Fruit fly (Drosophila melanogaster) whole organism, embryonic: ENCODE results near the gene CG13829.

ENCODE experiments used
- Adf1 ChIP-seq: fragments of 200-800 bp; sonication (Bioruptor generic); IDR thresholded peaks from 2 replicates; pipeline ENCODE4 v1.3.6; 2022; ENCODE audit warnings: missing biosample characterization, missing genetic modification characterization
- CG10147 ChIP-seq: fragments of 200-800 bp; sonication (Bioruptor generic); optimal IDR thresholded peaks from 2 replicates; lab custom pipeline; 2019; ENCODE audit warnings: missing biosample characterization, mild to moderate bottlenecking, missing genetic modification characterization, moderate library complexity
- CG11398 ChIP-seq: fragments of 200-800 bp; sonication (Bioruptor generic); optimal IDR thresholded peaks from 2 replicates; lab custom pipeline; 2016; ENCODE audit warnings: missing biosample characterization, missing genetic modification characterization
- CG12104 ChIP-seq: fragments of 200-800 bp; sonication (Bioruptor generic); optimal IDR thresholded peaks from 3 replicates; lab custom pipeline; 2016; ENCODE audit warnings: missing biosample characterization, missing genetic modification characterization
- CG12155 ChIP-seq: fragments of 200-800 bp; sonication (Bioruptor generic); optimal IDR thresholded peaks from 3 replicates; lab custom pipeline; 2016; ENCODE audit warnings: missing biosample characterization, missing genetic modification characterization
- CG13775 ChIP-seq: fragments of 200-800 bp; sonication (Bioruptor generic); optimal IDR thresholded peaks from 3 replicates; lab custom pipeline; 2017; ENCODE audit warnings: missing biosample characterization, mild to moderate bottlenecking, missing genetic modification characterization
- CG16863 ChIP-seq: fragments of 200-800 bp; sonication (Bioruptor generic); optimal IDR thresholded peaks from 3 replicates; lab custom pipeline; 2016; ENCODE audit warnings: missing biosample characterization, missing genetic modification characterization
- CG1792 ChIP-seq: fragments of 200-800 bp; sonication (Bioruptor generic); optimal IDR thresholded peaks from 2 replicates; lab custom pipeline; 2016; ENCODE audit warnings: missing biosample characterization, missing genetic modification characterization
- CG18599 ChIP-seq: fragments of 200-800 bp; sonication (Bioruptor generic); optimal IDR thresholded peaks from 3 replicates; lab custom pipeline; 2017; ENCODE audit warnings: missing biosample characterization, missing genetic modification characterization, mild to moderate bottlenecking, moderate library complexity, missing genetic modification reagents
- CG2889 ChIP-seq: fragments of 200-800 bp; sonication (Bioruptor generic); IDR thresholded peaks from 3 replicates; pipeline ENCODE4 v1.3.6; 2022; ENCODE audit warnings: missing biosample characterization, missing genetic modification characterization
- CG3281 ChIP-seq: fragments of 200-800 bp; sonication (Bioruptor generic); optimal IDR thresholded peaks from 3 replicates; lab custom pipeline; 2017; ENCODE audit warnings: missing biosample characterization, mild to moderate bottlenecking, missing genetic modification characterization
- CG7928 ChIP-seq: fragments of 200-800 bp; sonication (Bioruptor generic); optimal IDR thresholded peaks from 2 replicates; lab custom pipeline; 2017; ENCODE audit warnings: missing biosample characterization, mild to moderate bottlenecking, missing genetic modification characterization
- CG8478 ChIP-seq: fragments of >200 bp; optimal IDR thresholded peaks from 2 replicates; lab custom pipeline; 2018
- CG8944 ChIP-seq: fragments of 200-800 bp; sonication (Bioruptor generic); optimal IDR thresholded peaks from 3 replicates; lab custom pipeline; 2016; ENCODE audit warnings: missing biosample characterization, missing genetic modification characterization
- CG9437 ChIP-seq: fragments of 200-800 bp; sonication (Bioruptor generic); optimal IDR thresholded peaks from 2 replicates; lab custom pipeline; 2018; ENCODE audit warnings: missing biosample characterization, mild to moderate bottlenecking, missing genetic modification characterization
- Camta ChIP-seq: fragments of 200-800 bp; sonication (Bioruptor generic); optimal IDR thresholded peaks from 2 replicates; lab custom pipeline; 2016; ENCODE audit warnings: missing biosample characterization, missing genetic modification characterization
- Dip3 ChIP-seq: fragments of 200-800 bp; sonication (Bioruptor generic); optimal IDR thresholded peaks from 3 replicates; lab custom pipeline; 2016; ENCODE audit warnings: missing biosample characterization, missing genetic modification characterization
- Doc2 ChIP-seq: fragments of 200-800 bp; sonication (Bioruptor generic); IDR thresholded peaks from 2 replicates; pipeline ENCODE4 v1.3.6; 2022; ENCODE audit warnings: missing biosample characterization, missing genetic modification characterization
- E2f2 ChIP-seq: fragments of 200-800 bp; sonication (Bioruptor generic); IDR thresholded peaks from 2 replicates; pipeline ENCODE4 v1.3.6; 2022; ENCODE audit warnings: missing biosample characterization, missing genetic modification characterization
- GATAe ChIP-seq: fragments of 200-800 bp; sonication (Bioruptor generic); conservative IDR thresholded peaks from 2 replicates; pipeline ENCODE4 v1.3.6; 2022; ENCODE audit warnings: missing biosample characterization, missing genetic modification characterization
- HLH54F ChIP-seq: fragments of 200-800 bp; sonication (Bioruptor generic); optimal IDR thresholded peaks from 3 replicates; lab custom pipeline; 2016; ENCODE audit warnings: missing biosample characterization, missing genetic modification characterization
- MTF-1 ChIP-seq: fragments of 200-800 bp; sonication (Bioruptor generic); optimal IDR thresholded peaks from 2 replicates; lab custom pipeline; 2018; ENCODE audit warnings: missing biosample characterization, mild to moderate bottlenecking, missing genetic modification characterization, borderline replicate concordance
- Med ChIP-seq: fragments of 200-800 bp; sonication (Bioruptor generic); peaks from one replicate; lab custom pipeline; 2016; ENCODE audit warnings: missing biosample characterization, missing genetic modification characterization, mild to moderate bottlenecking, inconsistent platforms, moderate library complexity
- Meics ChIP-seq: fragments of 200-800 bp; sonication (Bioruptor generic); optimal IDR thresholded peaks from 2 replicates; lab custom pipeline; 2017; ENCODE audit warnings: missing biosample characterization, mild to moderate bottlenecking, missing genetic modification characterization
- PHDP ChIP-seq: fragments of 200-800 bp; sonication (Bioruptor generic); optimal IDR thresholded peaks from 3 replicates; lab custom pipeline; 2018; ENCODE audit warnings: missing biosample characterization, mild to moderate bottlenecking, missing genetic modification characterization, moderate library complexity
- Side ChIP-seq: fragments of 200-800 bp; sonication (Bioruptor generic); optimal IDR thresholded peaks from 2 replicates; lab custom pipeline; 2016; ENCODE audit warnings: missing biosample characterization, missing genetic modification characterization
- Sox100B ChIP-seq: fragments of 200-800 bp; sonication (Bioruptor generic); optimal IDR thresholded peaks from 3 replicates; lab custom pipeline; 2018; ENCODE audit warnings: missing biosample characterization, mild to moderate bottlenecking, missing genetic modification characterization
- Sry-β ChIP-seq: fragments of 200-800 bp; sonication (Bioruptor generic); optimal IDR thresholded peaks from 2 replicates; lab custom pipeline; 2018; ENCODE audit warnings: missing biosample characterization, mild to moderate bottlenecking, missing genetic modification characterization, moderate library complexity
- YL-1 ChIP-seq: fragments of 200-800 bp; sonication (Bioruptor generic); optimal IDR thresholded peaks from 3 replicates; lab custom pipeline; 2017; ENCODE audit warnings: missing biosample characterization, mild to moderate bottlenecking, missing genetic modification characterization
- bcd ChIP-seq: fragments of 200-800 bp; sonication (Bioruptor generic); optimal IDR thresholded peaks from 2 replicates; lab custom pipeline; 2017; ENCODE audit warnings: missing biosample characterization, mild to moderate bottlenecking, missing genetic modification characterization
- cad ChIP-seq: fragments of >200 bp; optimal IDR thresholded peaks from 2 replicates; lab custom pipeline; 2017; ENCODE audit warnings: missing biosample characterization, missing genetic modification characterization
- da ChIP-seq: fragments of 200-800 bp; sonication (Bioruptor generic); optimal IDR thresholded peaks from 2 replicates; lab custom pipeline; 2016; ENCODE audit warnings: missing biosample characterization, missing genetic modification characterization
- dysf ChIP-seq: fragments of 200-800 bp; sonication (Bioruptor generic); IDR thresholded peaks from 3 replicates; pipeline ENCODE4 v1.3.6; 2022; ENCODE audit warnings: missing biosample characterization, missing genetic modification characterization
- emc ChIP-seq: fragments of 200-800 bp; sonication (Bioruptor generic); optimal IDR thresholded peaks from 2 replicates; lab custom pipeline; 2016; ENCODE audit warnings: missing biosample characterization, missing genetic modification characterization
- ems ChIP-seq: fragments of 200-800 bp; sonication (Bioruptor generic); optimal IDR thresholded peaks from 3 replicates; lab custom pipeline; 2016; ENCODE audit warnings: missing biosample characterization, missing genetic modification characterization
- fd96Cb ChIP-seq: fragments of 200-800 bp; sonication (Bioruptor generic); optimal IDR thresholded peaks from 2 replicates; lab custom pipeline; 2018; ENCODE audit warnings: missing biosample characterization, mild to moderate bottlenecking, missing genetic modification characterization, moderate library complexity
- gcm2 ChIP-seq: fragments of 200-800 bp; sonication (Bioruptor generic); optimal IDR thresholded peaks from 2 replicates; lab custom pipeline; 2016; ENCODE audit warnings: missing biosample characterization, missing genetic modification characterization
- gro ChIP-seq: fragments of 200-800 bp; sonication (Bioruptor generic); optimal IDR thresholded peaks from 2 replicates; lab custom pipeline; 2016; ENCODE audit warnings: missing biosample characterization, missing genetic modification characterization
- lilli ChIP-seq: fragments of 200-800 bp; sonication (Bioruptor generic); optimal IDR thresholded peaks from 3 replicates; lab custom pipeline; 2016; ENCODE audit warnings: missing biosample characterization, missing genetic modification characterization
- lola ChIP-seq, 3 experiments: fragments of >200 bp in 2 of 3; fragments of 200-800 bp in 1 of 3; sonication (Bioruptor generic) in 1 of 3; optimal IDR thresholded peaks; 2 replicates each; lab custom pipeline; 2017 to 2019; ENCODE audit warnings: missing biosample characterization in 3 of 3, missing genetic modification characterization in 3 of 3, mild to moderate bottlenecking in 1 of 3, moderate library complexity in 1 of 3
- org-1 ChIP-seq: fragments of 200-800 bp; sonication (Bioruptor generic); optimal IDR thresholded peaks from 2 replicates; lab custom pipeline; 2017; ENCODE audit warnings: missing biosample characterization, missing genetic modification characterization
- phol ChIP-seq: fragments of 200-800 bp; sonication (Bioruptor generic); optimal IDR thresholded peaks from 3 replicates; lab custom pipeline; 2018; ENCODE audit warnings: missing biosample characterization, mild to moderate bottlenecking, missing genetic modification characterization, moderate library complexity
- pita ChIP-seq: fragments of 200-800 bp; sonication (Bioruptor generic); optimal IDR thresholded peaks from 2 replicates; lab custom pipeline; 2017; ENCODE audit warnings: missing biosample characterization, mild to moderate bottlenecking, missing genetic modification characterization
- psq ChIP-seq: fragments of 200-800 bp; sonication (Bioruptor generic); optimal IDR thresholded peaks from 2 replicates; lab custom pipeline; 2017; ENCODE audit warnings: missing biosample characterization, missing genetic modification characterization
- pum ChIP-seq: fragments of 200-800 bp; sonication (Bioruptor generic); optimal IDR thresholded peaks from 2 replicates; lab custom pipeline; 2016; ENCODE audit warnings: missing biosample characterization, missing genetic modification characterization
- salm ChIP-seq: fragments of 200-800 bp; sonication (Bioruptor generic); optimal IDR thresholded peaks from 2 replicates; lab custom pipeline; 2018; ENCODE audit warnings: missing biosample characterization, mild to moderate bottlenecking, missing genetic modification characterization
- slbo ChIP-seq: fragments of 200-800 bp; sonication (Bioruptor generic); IDR thresholded peaks from 2 replicates; pipeline ENCODE4 v1.3.6; 2022; ENCODE audit warnings: missing biosample characterization, missing genetic modification characterization
- sna ChIP-seq: fragments of 200-800 bp; sonication (Bioruptor generic); IDR thresholded peaks from 2 replicates; pipeline ENCODE4 v1.3.6; 2022; ENCODE audit warnings: missing biosample characterization, missing genetic modification characterization; ENCODE audit not compliant: partially characterized antibody
- so ChIP-seq: fragments of 200-800 bp; sonication (Bioruptor generic); IDR thresholded peaks from 3 replicates; pipeline ENCODE4 v1.3.6; 2022; ENCODE audit warnings: missing biosample characterization, missing genetic modification characterization
- toy ChIP-seq: fragments of 200-800 bp; sonication (Bioruptor generic); IDR thresholded peaks from 2 replicates; pipeline ENCODE4 v1.3.6; 2022; ENCODE audit warnings: missing biosample characterization, missing genetic modification characterization

CG13829 gene

dm6 chr3R:23210243-23211215 is 49.4 kb upstream of the CG13829 start (continued):
- TF ChIP-seq Doc2 (GFP tag; lab: Robert Waterston, UW) (no peak), CG1792 (no peak), CG11398 (GFP tag; lab: Kevin White, UChicago) (no peak), CG12104 (GFP tag; lab: Kevin White, UChicago) (no peak), gcm2 (GFP tag; lab: Kevin White, UChicago) (no peak), Adf1 (peak; percentile 47; the same call in 1 of the 2 replicates), CG9437 (GFP tag; lab: Kevin White, UChicago) (peak; percentile 7), sna (GFP tag; lab: Robert Waterston, UW) (no peak), GATAe (peak; percentile 50), so (GFP tag; lab: Robert Waterston, UW) (0 out of 3 replicates have a peak, but pooled peaks have one; percentile 41), toy (no peak), fd96Cb (tag; lab: Kevin White, UChicago) (no peak), slbo (GFP tag; lab: Robert Waterston, UW) (peak; percentile 53), Sry-β (peak; percentile 33), CG7928 (no peak), cad (GFP tag; lab: Kevin White, UChicago) (no peak), salm (no peak), lilli (GFP tag; lab: Kevin White, UChicago) (peak; percentile 21), org-1 (GFP tag; lab: Kevin White, UChicago) (no peak), phol (tag; lab: Kevin White, UChicago) (peak; percentile 7), E2f2 (GFP tag; lab: Robert Waterston, UW) (no peak), CG16863 (no peak), CG13775 (GFP tag; lab: Kevin White, UChicago) (no peak), bcd (GFP tag; lab: Kevin White, UChicago) (no peak), CG3281 (peak; percentile 30), emc (GFP tag; lab: Kevin White, UChicago) (no peak), Camta (GFP tag; lab: Kevin White, UChicago) (no peak), Dip3 (GFP tag; lab: Kevin White, UChicago) (no peak), pum (GFP tag; lab: Kevin White, UChicago) (no peak), CG8478 (lab: Kevin White, UChicago) (no peak), PHDP (peak; percentile 3), HLH54F (GFP tag; lab: Kevin White, UChicago) (no peak), Med (GFP tag; lab: Kevin White, UChicago) (peak; percentile 84), CG8944 (no peak), CG10147 (GFP tag; lab: Kevin White, UChicago) (no peak), da (GFP tag; lab: Kevin White, UChicago) (no peak), CG18599 (GFP tag; lab: Kevin White, UChicago) (peak; percentile 35), gro (GFP tag; lab: Kevin White, UChicago) (no peak), MTF-1 (GFP tag; lab: Kevin White, UChicago) (no peak), YL-1 (no peak), ems (GFP tag; lab: Kevin White, UChicago) (no peak), dysf (GFP tag; lab: Robert Waterston, UW) (peak; percentile 58), CG12155 (GFP tag; lab: Kevin White, UChicago) (peak; percentile 6), psq (no peak), lola (GFP tag; optimal IDR thresholded peaks at IDR 0.05; lab: Kevin White, UChicago) (no peak), Sox100B (GFP tag; lab: Kevin White, UChicago) (peak; percentile 8), Side (GFP tag; lab: Kevin White, UChicago) (no peak), Meics (GFP tag; lab: Kevin White, UChicago) (peak; percentile 36), CG2889 (GFP tag; lab: Robert Waterston, UW) (no peak), pita (GFP tag; lab: Kevin White, UChicago) (no peak)
